Fruit fly (Drosophila melanogaster) S2 (cell line): ENCODE data around the gene CG43390.

Experiments used
- CG8478 ChIP-seq: fragments of >200 bp; optimal IDR thresholded peaks from 2 replicates; lab custom pipeline; 2018
- CTCF ChIP-seq, 2 experiments: fragments of >200 bp; optimal IDR thresholded peaks; 2 replicates each; lab custom pipeline; 2018

CG43390 gene

dm6 chr3L:11579919-11580318, at the start of gene CG43390:
Gene CG43390 (minus strand): TSS chr3L:11579950.
- TF ChIP-seq CG8478 (no peak), CTCF (optimal IDR thresholded peaks at IDR 0.05; lab: Kevin White, UChicago) (no peak)

- TF ChIP-seq CG8478 (no peak), CTCF (optimal IDR thresholded peaks at IDR 0.05; lab: Kevin White, UChicago) (peak in 1 of 2 experiments; percentile 16)
Measured at dm6 chr3L:11627819-11628483, 48.2 kb upstream of the CG43390 start, which contains the start of gene Apt1. Gene Apt1 (plus strand): TSS chr3L:11628037.

- TF ChIP-seq CG8478 (no peak), CTCF (optimal IDR thresholded peaks at IDR 0.05; lab: Kevin White, UChicago) (no peak)
Measured at dm6 chr3L:11626229-11626826, 46.6 kb upstream of the CG43390 start, which contains the start of gene PCID2. Gene PCID2 (plus strand): TSS chr3L:11626441.

dm6 chr3L:11625634-11626175, 46.0 kb upstream of the CG43390 start, which contains the start of gene CG6083:
Gene CG6083 (minus strand): TSS chr3L:11626125.
- no peak for TF ChIP-seq CG8478
- TF ChIP-seq CTCF (optimal IDR thresholded peaks at IDR 0.05; lab: Kevin White, UChicago): no peak

- TF ChIP-seq CTCF (optimal IDR thresholded peaks at IDR 0.05; lab: Kevin White, UChicago) (no peak), CG8478 (no peak)
Measured at dm6 chr3L:11624281-11624680, 44.5 kb upstream of the CG43390 start, which contains the start of gene Akr1B. Gene Akr1B (minus strand): TSS chr3L:11624381.

- TF ChIP-seq CG8478 (no peak), CTCF (optimal IDR thresholded peaks at IDR 0.05; lab: Kevin White, UChicago) (no peak)
Measured at dm6 chr3L:11623245-11623883, 43.6 kb upstream of the CG43390 start.

- no peak for TF ChIP-seq CTCF (optimal IDR thresholded peaks at IDR 0.05; lab: Kevin White, UChicago)
- no peak for TF ChIP-seq CG8478
Measured at dm6 chr3L:11622750-11623149, 43.0 kb upstream of the CG43390 start.

- no peak for TF ChIP-seq CTCF (optimal IDR thresholded peaks at IDR 0.05; lab: Kevin White, UChicago)
- TF ChIP-seq CG8478: no peak
Measured at dm6 chr3L:11620001-11620400, 40.3 kb upstream of the CG43390 start, which contains the start of gene Muc68Ca. Gene Muc68Ca (minus strand): TSS chr3L:11620101.

dm6 chr3L:11609835-11610234, 30.1 kb upstream of the CG43390 start, which contains the start of gene CG42832:
Gene CG42832 (plus strand): TSS chr3L:11610135.
- no peak for TF ChIP-seq CTCF (optimal IDR thresholded peaks at IDR 0.05; lab: Kevin White, UChicago)
- TF ChIP-seq CG8478: no peak

- TF ChIP-seq CG8478 (no peak), CTCF (optimal IDR thresholded peaks at IDR 0.05; lab: Kevin White, UChicago) (no peak)
Measured at dm6 chr3L:11609153-11609809, 29.5 kb upstream of the CG43390 start, which contains the start of gene Duba. Gene Duba (minus strand): TSS chr3L:11609465.

- TF ChIP-seq CG8478: no peak
- TF ChIP-seq CTCF (optimal IDR thresholded peaks at IDR 0.05; lab: Kevin White, UChicago): no peak
Measured at dm6 chr3L:11604227-11604626, 24.5 kb upstream of the CG43390 start.

dm6 chr3L:11602040-11602439, 22.3 kb upstream of the CG43390 start:
- TF ChIP-seq CG8478 (no peak), CTCF (optimal IDR thresholded peaks at IDR 0.05; lab: Kevin White, UChicago) (no peak)

- TF ChIP-seq CTCF (optimal IDR thresholded peaks at IDR 0.05; lab: Kevin White, UChicago) (no peak), CG8478 (no peak)
Measured at dm6 chr3L:11601133-11601532, 21.4 kb upstream of the CG43390 start.

dm6 chr3L:11599965-11600420, 20.2 kb upstream of the CG43390 start, which contains the start of the genes CG14137 and CG46394:
Gene CG14137 (minus strand): TSS chr3L:11600065.
Gene CG46394 (plus strand): TSS chr3L:11600370.
- TF ChIP-seq CG8478 (no peak), CTCF (optimal IDR thresholded peaks at IDR 0.05; lab: Kevin White, UChicago) (no peak)

- no peak for TF ChIP-seq CG8478
- no peak for TF ChIP-seq CTCF (optimal IDR thresholded peaks at IDR 0.05; lab: Kevin White, UChicago)
Measured at dm6 chr3L:11599255-11599654, 19.5 kb upstream of the CG43390 start.
